Fruit fly (Drosophila melanogaster) whole organism, embryonic: ENCODE results near the gene pod1.

Experiments used
- Ada2b ChIP-seq: fragments of 200-800 bp; sonication (Bioruptor generic); IDR thresholded peaks from 2 replicates; pipeline ENCODE4 v1.3.6; 2022; ENCODE audit warnings: missing biosample characterization, missing genetic modification characterization
- Atf3 ChIP-seq: fragments of 200-800 bp; sonication (Bioruptor generic); optimal IDR thresholded peaks from 3 replicates; lab custom pipeline; 2016; ENCODE audit warnings: missing biosample characterization, missing genetic modification characterization
- B-H2 ChIP-seq: fragments of 200-800 bp; sonication (Bioruptor generic); optimal IDR thresholded peaks from 2 replicates; lab custom pipeline; 2018; ENCODE audit warnings: missing biosample characterization, mild to moderate bottlenecking, missing genetic modification characterization
- CG10366 ChIP-seq: fragments of 200-800 bp; sonication (Bioruptor generic); IDR thresholded peaks from 2 replicates; pipeline ENCODE4 v1.3.6; 2022; ENCODE audit warnings: missing biosample characterization, missing genetic modification characterization
- CG10959 ChIP-seq: fragments of 200-800 bp; sonication (Bioruptor generic); IDR thresholded peaks from 2 replicates; pipeline ENCODE4 v1.3.6; 2022; ENCODE audit warnings: missing biosample characterization, missing genetic modification characterization
- CG11560 ChIP-seq: fragments of 200-800 bp; sonication (Bioruptor generic); IDR thresholded peaks from 3 replicates; pipeline ENCODE4 v1.3.6; 2022; ENCODE audit warnings: missing biosample characterization, missing genetic modification characterization
- CG11696 ChIP-seq: fragments of 200-800 bp; sonication (Bioruptor generic); IDR thresholded peaks from 2 replicates; pipeline ENCODE4 v1.3.6; 2022; ENCODE audit warnings: missing biosample characterization, missing genetic modification characterization
- CG12744 ChIP-seq: fragments of 200-800 bp; sonication (Bioruptor generic); optimal IDR thresholded peaks from 2 replicates; lab custom pipeline; 2016; ENCODE audit warnings: missing biosample characterization, missing genetic modification characterization
- CG14014 ChIP-seq: fragments of 200-800 bp; sonication (Bioruptor generic); IDR thresholded peaks from 2 replicates; pipeline ENCODE4 v1.3.6; 2022; ENCODE audit warnings: missing biosample characterization, missing genetic modification characterization
- CG14050 ChIP-seq: fragments of 200-800 bp; sonication (Bioruptor generic); IDR thresholded peaks from 3 replicates; pipeline ENCODE4 v1.3.6; 2022; ENCODE audit warnings: missing biosample characterization, missing genetic modification characterization
- CG15073 ChIP-seq: fragments of 200-800 bp; sonication (Bioruptor generic); optimal IDR thresholded peaks from 2 replicates; lab custom pipeline; 2016; ENCODE audit warnings: missing biosample characterization, missing genetic modification characterization
- CG1647 ChIP-seq: fragments of 200-800 bp; sonication (Bioruptor generic); optimal IDR thresholded peaks from 3 replicates; lab custom pipeline; 2016; ENCODE audit warnings: missing biosample characterization, missing genetic modification characterization
- CG16779 ChIP-seq: fragments of 200-800 bp; sonication (Bioruptor generic); IDR thresholded peaks from 2 replicates; pipeline ENCODE4 v1.3.6; 2022; ENCODE audit warnings: missing biosample characterization, missing genetic modification characterization
- CG17612 ChIP-seq: fragments of 200-800 bp; sonication (Bioruptor generic); IDR thresholded peaks from 2 replicates; pipeline ENCODE4 v1.3.6; 2022; ENCODE audit warnings: missing biosample characterization, missing genetic modification characterization
- CG1792 ChIP-seq: fragments of 200-800 bp; sonication (Bioruptor generic); optimal IDR thresholded peaks from 2 replicates; lab custom pipeline; 2016; ENCODE audit warnings: missing biosample characterization, missing genetic modification characterization
- CG31365 ChIP-seq: fragments of 200-800 bp; sonication (Bioruptor generic); optimal IDR thresholded peaks from 2 replicates; lab custom pipeline; 2018; ENCODE audit warnings: missing biosample characterization, mild to moderate bottlenecking, missing genetic modification characterization
- CG4328 ChIP-seq: fragments of 200-800 bp; sonication (Bioruptor generic); optimal IDR thresholded peaks from 3 replicates; lab custom pipeline; 2017; ENCODE audit warnings: missing biosample characterization, missing genetic modification reagents, missing genetic modification characterization
- CG4424 ChIP-seq: fragments of 200-800 bp; sonication (Bioruptor generic); optimal IDR thresholded peaks from 3 replicates; lab custom pipeline; 2016; ENCODE audit warnings: missing biosample characterization, missing genetic modification characterization
- CG6689 ChIP-seq: fragments of 200-800 bp; sonication (Bioruptor generic); IDR thresholded peaks from 2 replicates; pipeline ENCODE4 v1.3.6; 2022; ENCODE audit warnings: missing biosample characterization, missing genetic modification characterization
- CG7357 ChIP-seq: fragments of 200-800 bp; sonication (Bioruptor generic); IDR thresholded peaks from 3 replicates; pipeline ENCODE4 v1.3.6; 2022; ENCODE audit warnings: missing biosample characterization, missing genetic modification characterization
- CG8281 ChIP-seq: fragments of 200-800 bp; sonication (Bioruptor generic); optimal IDR thresholded peaks from 2 replicates; lab custom pipeline; 2018; ENCODE audit warnings: missing biosample characterization, mild to moderate bottlenecking, missing genetic modification characterization, moderate library complexity
- CkIIα-i1 ChIP-seq: fragments of 200-800 bp; sonication (Bioruptor generic); IDR thresholded peaks from 2 replicates; pipeline ENCODE4 v1.3.6; 2022; ENCODE audit warnings: missing biosample characterization, missing genetic modification characterization
- Eip74EF ChIP-seq, 2 experiments: fragments of 200-800 bp in 1 of 2; fragments of >200 bp in 1 of 2; sonication (Bioruptor generic) in 1 of 2; optimal IDR thresholded peaks; 2 replicates each; lab custom pipeline; 2017 to 2019; ENCODE audit warnings: missing biosample characterization in 2 of 2, missing genetic modification characterization in 2 of 2, mild to moderate bottlenecking in 1 of 2, moderate library complexity in 1 of 2
- Meics ChIP-seq: fragments of 200-800 bp; sonication (Bioruptor generic); optimal IDR thresholded peaks from 2 replicates; lab custom pipeline; 2017; ENCODE audit warnings: missing biosample characterization, mild to moderate bottlenecking, missing genetic modification characterization
- Nf-YA ChIP-seq: fragments of 200-800 bp; sonication (Bioruptor generic); IDR thresholded peaks from 2 replicates; pipeline ENCODE4 v1.3.6; 2022; ENCODE audit warnings: missing biosample characterization, missing genetic modification characterization
- Rx ChIP-seq: fragments of 200-800 bp; sonication (Bioruptor generic); IDR thresholded peaks from 2 replicates; pipeline ENCODE4 v1.3.6; 2022; ENCODE audit warnings: missing biosample characterization, missing genetic modification characterization
- btn ChIP-seq: fragments of 200-800 bp; sonication (Bioruptor generic); optimal IDR thresholded peaks from 2 replicates; lab custom pipeline; 2016; ENCODE audit warnings: missing biosample characterization, missing genetic modification characterization
- cad ChIP-seq: fragments of >200 bp; optimal IDR thresholded peaks from 2 replicates; lab custom pipeline; 2017; ENCODE audit warnings: missing biosample characterization, missing genetic modification characterization
- cas ChIP-seq: fragments of 200-800 bp; sonication (Bioruptor generic); IDR thresholded peaks from 2 replicates; pipeline ENCODE4 v1.3.6; 2022; ENCODE audit warnings: missing biosample characterization, missing genetic modification characterization
- chif ChIP-seq, 2 experiments: fragments of 200-800 bp; sonication (Bioruptor generic); optimal IDR thresholded peaks; 3 replicates each; lab custom pipeline; 2016; ENCODE audit warnings: missing biosample characterization in 2 of 2, missing genetic modification characterization in 2 of 2
- cwo ChIP-seq: fragments of 200-800 bp; sonication (Bioruptor generic); optimal IDR thresholded peaks from 3 replicates; lab custom pipeline; 2017; ENCODE audit warnings: missing biosample characterization, missing genetic modification characterization, mild to moderate bottlenecking, moderate library complexity, missing genetic modification reagents
- dm ChIP-seq: fragments of 200-800 bp; sonication (Bioruptor generic); optimal IDR thresholded peaks from 3 replicates; lab custom pipeline; 2016; ENCODE audit warnings: missing biosample characterization, missing genetic modification characterization
- fu2 ChIP-seq: fragments of 200-800 bp; sonication (Bioruptor generic); optimal IDR thresholded peaks from 2 replicates; lab custom pipeline; 2016; ENCODE audit warnings: missing biosample characterization, missing genetic modification characterization
- gt ChIP-seq: fragments of 200-800 bp; sonication (Bioruptor generic); IDR thresholded peaks from 2 replicates; pipeline ENCODE4 v1.3.6; 2022; ENCODE audit warnings: missing biosample characterization, missing genetic modification characterization
- knrl ChIP-seq: fragments of 200-800 bp; sonication (Bioruptor generic); IDR thresholded peaks from 3 replicates; pipeline ENCODE4 v1.3.6; 2022; ENCODE audit warnings: missing biosample characterization, missing genetic modification characterization; ENCODE audit not compliant: partially characterized antibody
- lab ChIP-seq: fragments of 200-800 bp; sonication (Bioruptor generic); optimal IDR thresholded peaks from 3 replicates; lab custom pipeline; 2017; ENCODE audit warnings: missing biosample characterization, missing genetic modification characterization, mild to moderate bottlenecking, moderate library complexity, missing genetic modification reagents
- lbe ChIP-seq: fragments of 200-800 bp; sonication (Bioruptor generic); optimal IDR thresholded peaks from 2 replicates; lab custom pipeline; 2016; ENCODE audit warnings: missing biosample characterization, mild to moderate bottlenecking, missing genetic modification characterization
- lov ChIP-seq, 2 experiments: fragments of 200-800 bp in 1 of 2; fragments of >200 bp in 1 of 2; sonication (Bioruptor generic) in 1 of 2; IDR thresholded peaks in 1 of 2; optimal IDR thresholded peaks in 1 of 2; 2 replicates in 1 of 2; 3 replicates in 1 of 2; pipeline versions ENCODE4 v1.3.6 to Lab custom; 2017 to 2022; ENCODE audit warnings: missing biosample characterization in 1 of 2, missing genetic modification characterization in 1 of 2
- pfk ChIP-seq: fragments of 200-800 bp; sonication (Bioruptor generic); optimal IDR thresholded peaks from 2 replicates; lab custom pipeline; 2018; ENCODE audit warnings: missing biosample characterization, mild to moderate bottlenecking, missing genetic modification characterization, moderate library complexity
- pita ChIP-seq: fragments of 200-800 bp; sonication (Bioruptor generic); optimal IDR thresholded peaks from 2 replicates; lab custom pipeline; 2017; ENCODE audit warnings: missing biosample characterization, mild to moderate bottlenecking, missing genetic modification characterization
- ranshi ChIP-seq: fragments of 200-800 bp; sonication (Bioruptor generic); IDR thresholded peaks from 2 replicates; pipeline ENCODE4 v1.3.6; 2022; ENCODE audit warnings: missing biosample characterization, missing genetic modification characterization
- schlank ChIP-seq: fragments of 200-800 bp; sonication (Bioruptor generic); optimal IDR thresholded peaks from 2 replicates; lab custom pipeline; 2018; ENCODE audit warnings: missing biosample characterization, mild to moderate bottlenecking, missing genetic modification characterization
- scrt ChIP-seq: fragments of 200-800 bp; sonication (Bioruptor generic); optimal IDR thresholded peaks from 2 replicates; lab custom pipeline; 2018; ENCODE audit warnings: missing biosample characterization, mild to moderate bottlenecking, missing genetic modification characterization, moderate library complexity
- sens ChIP-seq: fragments of 200-800 bp; sonication (Bioruptor generic); peaks from one replicate; lab custom pipeline; 2016; ENCODE audit warnings: missing biosample characterization, missing genetic modification characterization
- sens-2 ChIP-seq: fragments of 200-800 bp; sonication (Bioruptor generic); IDR thresholded peaks from 2 replicates; pipeline ENCODE4 v1.3.6; 2022; ENCODE audit warnings: missing biosample characterization, missing genetic modification characterization
- sna ChIP-seq: fragments of 200-800 bp; sonication (Bioruptor generic); IDR thresholded peaks from 2 replicates; pipeline ENCODE4 v1.3.6; 2022; ENCODE audit warnings: missing biosample characterization, missing genetic modification characterization; ENCODE audit not compliant: partially characterized antibody
- sr ChIP-seq: fragments of 200-800 bp; sonication (Bioruptor generic); IDR thresholded peaks from 3 replicates; pipeline ENCODE4 v1.3.6; 2022; ENCODE audit warnings: missing biosample characterization, missing genetic modification characterization
- sug ChIP-seq: fragments of 200-800 bp; optimal IDR thresholded peaks from 2 replicates; lab custom pipeline; 2019; ENCODE audit warnings: missing biosample characterization, mild to moderate bottlenecking, missing genetic modification characterization, moderate library complexity
- ttk ChIP-seq: fragments of 200-800 bp; sonication (Bioruptor generic); IDR thresholded peaks from 2 replicates; pipeline ENCODE4 v2.1.2; 2022; ENCODE audit warnings: missing biosample characterization, missing genetic modification characterization
- wor ChIP-seq: fragments of 200-800 bp; sonication (Bioruptor generic); IDR thresholded peaks from 2 replicates; pipeline ENCODE4 v1.3.6; 2022; ENCODE audit warnings: missing biosample characterization, missing genetic modification characterization

The pod1 gene

dm6 chrX:6861523-6862077 is 58.1 kb downstream of the pod1 start (continued):
- TF ChIP-seq Nf-YA = peak; percentile 48; the same call in 1 of the 2 replicates
- TF ChIP-seq Ada2b (GFP tag; lab: Robert Waterston, UW) = peak; percentile 64; the same call in 1 of the 2 replicates
- peak; percentile 10 for TF ChIP-seq B-H2 (GFP tag; lab: Kevin White, UChicago)
- TF ChIP-seq lab (GFP tag; lab: Kevin White, UChicago) = peak; percentile 54
- peak; percentile 95 for TF ChIP-seq pfk (GFP tag; lab: Kevin White, UChicago)
- TF ChIP-seq cas = peak; percentile 68
- no peak for TF ChIP-seq cad
- TF ChIP-seq Rx (GFP tag; lab: Robert Waterston, UW) = no peak
- peak; percentile 28 for TF ChIP-seq CG4328 (GFP tag; lab: Kevin White, UChicago)
- TF ChIP-seq chif (GFP tag; optimal IDR thresholded peaks at IDR 0.05; lab: Kevin White, UChicago) = no peak
- TF ChIP-seq CG7357 = no peak; the same call in 2 of the 3 replicates
- TF ChIP-seq CG14050 = peak; percentile 54; the same call in 1 of the 3 replicates
- TF ChIP-seq CkIIα-i1 (GFP tag; lab: Robert Waterston, UW) = no peak
- peak; percentile 18 for TF ChIP-seq cwo (GFP tag; lab: Kevin White, UChicago)
- no peak for TF ChIP-seq CG17612 (GFP tag; lab: Robert Waterston, UW)
- no peak for TF ChIP-seq pita (GFP tag; lab: Kevin White, UChicago)
- TF ChIP-seq ranshi (GFP tag; lab: Robert Waterston, UW) = peak; percentile 66
- peak; percentile 88 for TF ChIP-seq sug
- no peak for TF ChIP-seq wor (GFP tag; lab: Robert Waterston, UW)
- TF ChIP-seq sr (GFP tag; lab: Robert Waterston, UW) = no peak
- peak; percentile 3 for TF ChIP-seq CG4424
- TF ChIP-seq Atf3 (GFP tag; lab: Kevin White, UChicago) = no peak
- peak; percentile 38 for TF ChIP-seq schlank (tag; lab: Kevin White, UChicago)
- TF ChIP-seq Meics = peak; percentile 53
- TF ChIP-seq knrl = no peak; the same call in 2 of the 3 replicates
- peak; percentile 84 for TF ChIP-seq sens (GFP tag; lab: Kevin White, UChicago)
- peak; percentile 68 for TF ChIP-seq CG14014 (GFP tag; lab: Robert Waterston, UW)
- no peak for TF ChIP-seq CG16779 (GFP tag; lab: Robert Waterston, UW)
- 0 out of 3 replicates have a peak, but pooled peaks have one; percentile 36 for TF ChIP-seq CG11560
- peak; percentile 32 for TF ChIP-seq scrt (GFP tag; lab: Kevin White, UChicago)
- peak; percentile 64; the same call in 1 of the 2 replicates for TF ChIP-seq CG10366
- peak; percentile 8 for TF ChIP-seq CG12744
- TF ChIP-seq ttk (GFP tag; lab: Robert Waterston, UW) = peak; percentile 13
- peak; percentile 58 for TF ChIP-seq fu2 (GFP tag; lab: Kevin White, UChicago)
- no peak for TF ChIP-seq CG1647 (GFP tag; lab: Kevin White, UChicago)
- no peak for TF ChIP-seq btn (GFP tag; lab: Kevin White, UChicago)
- 0 out of 2 replicates have a peak, but pooled peaks have one; percentile 23 for TF ChIP-seq sens-2 (GFP tag; lab: Robert Waterston, UW)
- TF ChIP-seq dm (GFP tag; lab: Kevin White, UChicago) = peak; percentile 10
- peak; percentile 50 for TF ChIP-seq CG10959 (GFP tag; lab: Robert Waterston, UW)
- no peak for TF ChIP-seq lov (optimal IDR thresholded peaks at IDR 0.05; lab: Kevin White, UChicago)
- 0 out of 3 replicates have a peak, but pooled peaks have one; percentile 19 for TF ChIP-seq lov (GFP tag; IDR thresholded peaks at IDR 0.05; lab: Robert Waterston, UW)
- no peak for TF ChIP-seq Eip74EF (GFP tag; optimal IDR thresholded peaks at IDR 0.05; lab: Kevin White, UChicago)
- TF ChIP-seq sna = no peak
- peak; percentile 10 for TF ChIP-seq CG31365 (tag; lab: Kevin White, UChicago)
- peak; percentile 63 for TF ChIP-seq CG6689 (GFP tag; lab: Robert Waterston, UW)
- no peak for TF ChIP-seq CG1792 (GFP tag; lab: Kevin White, UChicago)
- TF ChIP-seq CG11696 (GFP tag; lab: Robert Waterston, UW) = 0 out of 2 replicates have a peak, but pooled peaks have one; percentile 16
- TF ChIP-seq CG15073 (GFP tag; lab: Kevin White, UChicago) = no peak
- TF ChIP-seq CG8281 = peak; percentile 12
- TF ChIP-seq lbe = peak; percentile 36
- TF ChIP-seq gt (GFP tag; lab: Robert Waterston, UW) = no peak
